Fruit fly (Drosophila melanogaster): ENCODE results near the gene PolA2.

Gene PolA2

dm6 chr3R:27238438-27239301 lies at the start of gene PolA2, which contains the start of gene CG31064 (continued):
- TF ChIP-seq CG3281 (GFP tag; optimal IDR thresholded peaks at IDR 0.05) (no peak), ind (GFP tag; optimal IDR thresholded peaks at IDR 0.05) (no peak), D (optimal IDR thresholded peaks at IDR 0.05) (no peak), D (GFP tag; optimal IDR thresholded peaks at IDR 0.05) (no peak), CG6654 (GFP tag; optimal IDR thresholded peaks at IDR 0.05) (no peak), ATbp (GFP tag; optimal IDR thresholded peaks at IDR 0.05) (no peak), Chrac-16 (GFP tag; optimal IDR thresholded peaks at IDR 0.05) (no peak), corto (GFP tag; optimal IDR thresholded peaks at IDR 0.05) (no peak), rib (GFP tag; IDR thresholded peaks at IDR 0.05) (no peak), Hsf (GFP tag; optimal IDR thresholded peaks at IDR 0.05) (peak; percentile 3), en (GFP tag; optimal IDR thresholded peaks at IDR 0.05) (no peak), knrl (GFP tag; IDR thresholded peaks at IDR 0.05; ENCODE audit: partially characterized antibody) (peak; percentile 58; the same call in 2 of the 3 replicates), CG1792 (GFP tag; optimal IDR thresholded peaks at IDR 0.05) (no peak), CG8290 (GFP tag; optimal IDR thresholded peaks at IDR 0.05) (no peak), CG8290 (tag; optimal IDR thresholded peaks at IDR 0.05) (no peak), Nf-YA (GFP tag; IDR thresholded peaks at IDR 0.05) (no peak), CG4424 (GFP tag; optimal IDR thresholded peaks at IDR 0.05) (no peak), mirr (GFP tag; optimal IDR thresholded peaks at IDR 0.05) (no peak), CG16863 (GFP tag; optimal IDR thresholded peaks at IDR 0.05) (no peak), Hr39 (optimal IDR thresholded peaks at IDR 0.05) (no peak), Sox102F (GFP tag; optimal IDR thresholded peaks at IDR 0.05) (no peak), lmd (GFP tag; IDR thresholded peaks at IDR 0.05) (no peak), yki (optimal IDR thresholded peaks at IDR 0.05) (no peak), Oaz (GFP tag; IDR thresholded peaks at IDR 0.05) (no peak)

- TF ChIP-seq Hr39 (optimal IDR thresholded peaks at IDR 0.05) (no peak), ken (GFP tag; IDR thresholded peaks at IDR 0.05) (no peak), Drgx (GFP tag; IDR thresholded peaks at IDR 0.05) (peak; percentile 50; the same call in 1 of the 2 replicates), CG14710 (tag; optimal IDR thresholded peaks at IDR 0.05) (no peak)
Observed at dm6 chr3R:27193079-27193478, 45.9 kb upstream of the PolA2 start.

- TF ChIP-seq inv (GFP tag; IDR thresholded peaks at IDR 0.05; ENCODE audit: partially characterized antibody) (no peak), CG12155 (GFP tag; optimal IDR thresholded peaks at IDR 0.05) (no peak), CG18262 (tag; optimal IDR thresholded peaks at IDR 0.05) (no peak), E2f1 (GFP tag; IDR thresholded peaks at IDR 0.05) (no peak), Optix (GFP tag; IDR thresholded peaks at IDR 0.05) (no peak), gt (GFP tag; IDR thresholded peaks at IDR 0.05) (no peak), chinmo (GFP tag; IDR thresholded peaks at IDR 0.05; ENCODE audit: partially characterized antibody) (peak; percentile 81; the same call in 1 of the 4 replicates), Hr78 (GFP tag; optimal IDR thresholded peaks at IDR 0.05) (no peak), abd-A (tag; optimal IDR thresholded peaks at IDR 0.05) (peak; percentile 9), TFAM (GFP tag; optimal IDR thresholded peaks at IDR 0.05) (no peak), jumu (GFP tag; optimal IDR thresholded peaks at IDR 0.05) (no peak), croc (GFP tag; conservative IDR thresholded peaks at IDR 0.05) (no peak), CG11695 (GFP tag; IDR thresholded peaks at IDR 0.05) (no peak), bcd (GFP tag; optimal IDR thresholded peaks at IDR 0.05) (no peak), sna (GFP tag; IDR thresholded peaks at IDR 0.05; ENCODE audit: partially characterized antibody) (peak; percentile 58; the same call in 1 of the 2 replicates), Stat92E (GFP tag; optimal IDR thresholded peaks at IDR 0.05) (no peak), CG17829 (tag; optimal IDR thresholded peaks at IDR 0.05) (no peak), odd (GFP tag; optimal IDR thresholded peaks at IDR 0.05) (no peak), Dll (GFP tag; IDR thresholded peaks at IDR 0.05; ENCODE audit: partially characterized antibody) (no peak), vnd (GFP tag; IDR thresholded peaks at IDR 0.05; ENCODE audit: partially characterized antibody) (no peak), Gsc (GFP tag; IDR thresholded peaks at IDR 0.05) (no peak), gem (tag; optimal IDR thresholded peaks at IDR 0.05) (no peak)
Observed at dm6 chr3R:27194106-27194505, 44.9 kb upstream of the PolA2 start, which contains the start of gene Ser. Gene Ser (minus strand): TSS chr3R:27194267.

Measured in whole organism, embryonic.